Worm (Caenorhabditis elegans) whole organism, L2 larva: Measurements from ENCODE around the gene mrps-7.

ENCODE experiments used
- ZK546.5 ChIP-seq: sonication (generic microtip); optimal IDR thresholded peaks from 2 replicates; lab custom pipeline; 2017; ENCODE audit warnings: missing biosample characterization, missing genetic modification characterization
- ama-1 ChIP-seq: fragments of 150-350 bp; optimal IDR thresholded peaks from 2 replicates; lab custom pipeline; 2018; ENCODE audit warnings: inconsistent platforms
- elt-3 ChIP-seq: sonication (generic microtip); optimal IDR thresholded peaks from 2 replicates; lab custom pipeline; 2017; ENCODE audit warnings: missing biosample characterization, missing genetic modification characterization

DNA sequence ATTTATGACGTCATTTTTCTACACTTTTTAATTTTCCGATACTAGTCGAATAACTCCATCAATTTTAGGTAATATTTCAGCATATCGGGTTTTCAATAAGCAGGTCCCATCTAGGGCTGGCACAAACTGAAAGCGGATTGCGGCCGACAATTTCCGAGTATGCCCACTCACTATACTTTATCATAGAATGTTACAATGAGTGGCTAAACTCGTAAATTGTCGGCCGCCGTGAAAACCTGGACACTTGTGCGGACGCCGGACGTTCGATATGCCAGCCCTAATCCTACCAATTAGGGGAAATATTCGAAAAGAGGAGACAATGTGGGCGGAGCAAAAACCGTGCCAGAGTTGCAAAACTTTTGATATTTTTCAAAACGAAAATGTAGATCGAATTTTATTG is 7.9 kb downstream of the mrps-7 start:
- TF ChIP-seq ama-1 (lab: Kevin White, UChicago): no peak
- TF ChIP-seq ZK546.5 (tag; lab: Kevin White, UChicago): no peak
- TF ChIP-seq elt-3 (tag; lab: Kevin White, UChicago): no peak
